Worm (Caenorhabditis elegans) whole organism, L3 larva: ENCODE results near the gene ZK1240.1.

Experiments used
- ama-1 ChIP-seq: fragments of 150-350 bp; optimal IDR thresholded peaks from 2 replicates; lab custom pipeline; 2018
- ceh-28 ChIP-seq: fragments of 150-350 bp; optimal IDR thresholded peaks from 2 replicates; lab custom pipeline; 2014; ENCODE audit warnings: missing biosample characterization, missing genetic modification reagents, missing genetic modification characterization
- lin-39 ChIP-seq: fragments of 150-350 bp; optimal IDR thresholded peaks from 2 replicates; lab custom pipeline; 2018; ENCODE audit warnings: missing biosample characterization, missing genetic modification reagents, missing genetic modification characterization
- unc-62 ChIP-seq: fragments of 150-350 bp; sonication (generic microtip); optimal IDR thresholded peaks from 4 replicates; lab custom pipeline; 2014; ENCODE audit warnings: missing biosample characterization, missing genetic modification reagents, missing genetic modification characterization

DNA sequence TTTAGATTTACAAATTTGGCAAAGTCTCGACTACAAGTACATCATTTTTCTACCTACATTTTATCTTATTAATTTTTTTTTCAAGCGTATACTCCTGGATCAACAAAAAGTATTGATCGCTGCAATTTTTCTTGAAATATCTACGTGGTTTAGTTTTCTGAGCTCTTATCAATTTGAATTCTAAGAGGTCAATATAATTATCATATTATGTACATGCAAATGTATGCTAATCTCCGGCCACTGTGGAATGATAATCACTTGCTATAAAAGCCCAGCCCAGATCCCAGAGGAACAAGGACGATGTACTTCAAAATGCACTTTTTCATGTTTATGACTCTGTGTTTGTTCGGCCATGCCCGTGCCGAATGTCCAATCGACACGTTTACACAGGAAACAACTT, 27.6 kb downstream of the ZK1240.1 start, which contains the start of gene F43C11.1:
- TF ChIP-seq lin-39 (tag; lab: Kevin White, UChicago) = no peak
- TF ChIP-seq ceh-28 = no peak
- TF ChIP-seq ama-1 (lab: Kevin White, UChicago) = no peak
- no peak for TF ChIP-seq unc-62 (GFP tag; lab: Kevin White, UChicago)
